Worm (Caenorhabditis elegans): Measurements from ENCODE around the gene abu-11.

The abu-11 gene

DNA sequence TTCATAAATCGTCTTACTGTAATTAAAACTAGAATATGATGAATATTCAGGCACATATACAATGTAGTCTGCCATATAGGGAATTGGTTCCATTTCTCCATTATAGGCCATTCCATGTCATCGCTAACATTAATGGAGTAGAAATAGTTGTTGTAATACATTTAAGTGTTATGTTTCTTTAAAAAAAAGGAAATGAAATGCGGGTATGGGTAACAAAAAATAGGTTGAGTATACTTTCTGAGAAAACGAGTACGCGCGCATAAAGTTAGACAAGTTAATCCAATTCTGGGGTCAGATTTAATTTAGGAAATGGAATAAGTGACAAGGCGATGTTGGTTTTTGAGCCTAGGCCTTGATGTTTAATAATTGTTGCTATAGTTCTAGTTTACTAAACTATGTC lies 20.7 kb downstream of the abu-11 start, which contains the start of gene T01D1.7:
Gene T01D1.7 (minus strand): TSS at position 101 of the 400 bp plus-strand sequence.
- no peak for TF ChIP-seq ceh-27 (GFP tag; optimal IDR thresholded peaks at IDR 0.05)
- TF ChIP-seq xnd-1 (tag; optimal IDR thresholded peaks at IDR 0.05) = no peak
- no peak for TF ChIP-seq ceh-91 (GFP tag; IDR thresholded peaks at IDR 0.05)
- TF ChIP-seq T26A5.8 (tag; optimal IDR thresholded peaks at IDR 0.05) = no peak
- TF ChIP-seq lin-54 (GFP tag; optimal IDR thresholded peaks at IDR 0.05) = no peak
- no peak for TF ChIP-seq cebp-1 (GFP tag; IDR thresholded peaks at IDR 0.05)
- no peak for TF ChIP-seq cebp-1 (tag; optimal IDR thresholded peaks at IDR 0.05)
- no peak for TF ChIP-seq snpc-4 (GFP tag; optimal IDR thresholded peaks at IDR 0.05)
- TF ChIP-seq snpc-4 (tag; optimal IDR thresholded peaks at IDR 0.05) = no peak
- no peak for TF ChIP-seq lin-40 (tag; optimal IDR thresholded peaks at IDR 0.05)
- no peak for TF ChIP-seq T07F8.4 (tag; optimal IDR thresholded peaks at IDR 0.05)
- no peak for TF ChIP-seq die-1 (tag; optimal IDR thresholded peaks at IDR 0.05)
- no peak for TF ChIP-seq lag-1 (GFP tag; IDR thresholded peaks at IDR 0.05)

DNA sequence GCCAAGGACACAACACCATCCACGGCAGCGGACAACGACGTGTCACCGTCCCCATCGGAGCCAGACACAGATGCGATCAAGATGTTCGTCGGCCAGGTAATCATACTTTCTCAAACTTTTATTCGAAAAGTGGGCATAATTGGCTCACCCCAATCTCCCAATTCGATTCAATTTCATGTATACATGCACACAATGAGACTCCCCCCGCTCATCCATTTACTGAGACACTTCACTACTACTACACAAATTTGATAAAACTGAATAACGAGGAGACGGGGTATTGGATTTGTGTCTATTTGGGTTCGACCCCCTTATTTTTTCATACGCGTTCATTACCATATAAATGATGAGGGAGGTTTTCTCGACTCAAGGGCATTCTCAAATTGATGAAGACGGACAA lies 31.1 kb downstream of the abu-11 start:
- no peak for TF ChIP-seq aptf-2 (GFP tag; conservative IDR thresholded peaks at IDR 0.05)
- no peak for TF ChIP-seq fkh-3 (tag; optimal IDR thresholded peaks at IDR 0.05)
- TF ChIP-seq snpc-1.3 (tag; optimal IDR thresholded peaks at IDR 0.05; ENCODE audit: insufficient read depth) = no peak
- no peak for TF ChIP-seq let-607 (tag; optimal IDR thresholded peaks at IDR 0.05)
- TF ChIP-seq B0019.2 (GFP tag; conservative IDR thresholded peaks at IDR 0.05) = no peak
- TF ChIP-seq F49E8.2 (tag; optimal IDR thresholded peaks at IDR 0.05; ENCODE audit: insufficient read depth) = no peak
- TF ChIP-seq egl-44 (GFP tag; IDR thresholded peaks at IDR 0.05) = no peak
- no peak for TF ChIP-seq hmg-20 (GFP tag; IDR thresholded peaks at IDR 0.05)
- no peak for TF ChIP-seq sea-2 (GFP tag; IDR thresholded peaks at IDR 0.05)
- TF ChIP-seq pbrm-1 (GFP tag; IDR thresholded peaks at IDR 0.05) = no peak
- TF ChIP-seq lin-35 (GFP tag; optimal IDR thresholded peaks at IDR 0.05) = no peak
- no peak for TF ChIP-seq zfh-2 (GFP tag; conservative IDR thresholded peaks at IDR 0.05)
- TF ChIP-seq ceh-79 (tag; optimal IDR thresholded peaks at IDR 0.05) = no peak
- no peak for TF ChIP-seq him-1 (tag; optimal IDR thresholded peaks at IDR 0.05)

DNA sequence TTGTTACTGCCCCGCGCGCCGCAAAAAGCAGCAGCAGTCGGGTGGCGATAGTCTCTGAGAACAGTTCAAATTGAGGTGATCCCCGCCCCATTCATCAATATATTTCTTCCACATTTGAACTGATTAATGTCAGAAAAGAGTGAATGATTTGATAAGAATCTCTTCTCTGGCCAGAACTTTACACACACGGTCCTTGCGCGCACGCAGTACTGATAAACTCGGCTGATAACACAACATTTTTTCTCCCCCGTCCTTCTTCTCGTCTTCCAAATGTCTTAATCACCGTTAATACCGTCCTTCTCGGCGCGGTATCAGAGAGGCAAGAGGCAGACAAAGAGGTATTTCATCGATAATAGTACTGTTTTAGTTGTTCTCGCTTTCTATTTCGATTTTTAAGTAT lies 32.2 kb downstream of the abu-11 start, which contains the start of gene etr-1:
Gene etr-1 (plus strand): TSS at position 193 of the 400 bp plus-strand sequence.
- TF ChIP-seq madf-3 (GFP tag; IDR thresholded peaks at IDR 0.05) (no peak), ceh-27 (GFP tag; optimal IDR thresholded peaks at IDR 0.05) (no peak), cebp-1 (GFP tag; IDR thresholded peaks at IDR 0.05) (no peak), cebp-1 (tag; optimal IDR thresholded peaks at IDR 0.05) (peak; percentile 31), egl-44 (GFP tag; IDR thresholded peaks at IDR 0.05) (peak; percentile 59; the same call in 1 of the 2 replicates), D2030.7 (GFP tag; IDR thresholded peaks at IDR 0.05) (no peak), efl-1 (GFP tag; optimal IDR thresholded peaks at IDR 0.05) (no peak), nhr-27 (tag; optimal IDR thresholded peaks at IDR 0.05) (no peak), snpc-3.4 (tag; optimal IDR thresholded peaks at IDR 0.05) (no peak), tbp1 (GFP tag; optimal IDR thresholded peaks at IDR 0.05) (peak; percentile 9), ceh-100 (GFP tag; IDR thresholded peaks at IDR 0.05) (no peak), nhr-90 (tag; optimal IDR thresholded peaks at IDR 0.05) (peak; percentile 60), ekl-4 (GFP tag; IDR thresholded peaks at IDR 0.05) (no peak), hmg-1.2 (GFP tag; IDR thresholded peaks at IDR 0.05) (0 out of 2 replicates have a peak, but pooled peaks have one; percentile 7), mcd-1 (GFP tag; IDR thresholded peaks at IDR 0.05) (peak; percentile 25; the same call in 1 of the 2 replicates), mes-4 (tag; optimal IDR thresholded peaks at IDR 0.05) (no peak), F23B12.7 (tag; optimal IDR thresholded peaks at IDR 0.05; ENCODE audit: insufficient read depth) (no peak), unc-130 (GFP tag; optimal IDR thresholded peaks at IDR 0.05) (no peak), lir-1 (GFP tag; conservative IDR thresholded peaks at IDR 0.05) (no peak), zfh-2 (GFP tag; conservative IDR thresholded peaks at IDR 0.05) (no peak), nfyb-1 (GFP tag; IDR thresholded peaks at IDR 0.05) (0 out of 2 replicates have a peak, but pooled peaks have one; percentile 21), mel-28 (tag; optimal IDR thresholded peaks at IDR 0.05; ENCODE audit: borderline replicate concordance) (no peak), hrde-1 (tag; optimal IDR thresholded peaks at IDR 0.05; ENCODE audit: borderline replicate concordance) (no peak), K12H6.12 (tag; optimal IDR thresholded peaks at IDR 0.05) (no peak), ceh-79 (tag; optimal IDR thresholded peaks at IDR 0.05) (no peak)
